Fruit fly (Drosophila melanogaster): ENCODE results near the gene CG32262.
A peak's percentile ranks its signal among the peaks of the same experiment; 100 is the strongest.

The CG32262 gene

dm6 chr3L:3765782-3766520 is 44.0 kb downstream of the CG32262 start (continued):
- TF ChIP-seq CG32006 (GFP tag; optimal IDR thresholded peaks at IDR 0.05): peak; percentile 68
- peak; percentile 38 for TF ChIP-seq CG3032 (tag; optimal IDR thresholded peaks at IDR 0.05)
- TF ChIP-seq CG1621 (tag; optimal IDR thresholded peaks at IDR 0.05): peak; percentile 65
- peak; percentile 71 for TF ChIP-seq Hr4 (GFP tag; optimal IDR thresholded peaks at IDR 0.05)
- peak; percentile 86 for TF ChIP-seq Eip78C (GFP tag)
- peak; percentile 45 for TF ChIP-seq Eip75B (GFP tag; optimal IDR thresholded peaks at IDR 0.05)
- peak; percentile 48 for TF ChIP-seq CG15336 (GFP tag; IDR thresholded peaks at IDR 0.05)
- no peak for TF ChIP-seq CG7368 (GFP tag; optimal IDR thresholded peaks at IDR 0.05)
- peak; percentile 51 for TF ChIP-seq Ets96B (tag; optimal IDR thresholded peaks at IDR 0.05)
- TF ChIP-seq CG16779 (tag; optimal IDR thresholded peaks at IDR 0.05): peak; percentile 64
- TF ChIP-seq CG6854 (GFP tag; optimal IDR thresholded peaks at IDR 0.05): peak; percentile 63
- no peak for TF ChIP-seq Blimp-1 (GFP tag; optimal IDR thresholded peaks at IDR 0.05)
- TF ChIP-seq lz (GFP tag; optimal IDR thresholded peaks at IDR 0.05): peak; percentile 51
- TF ChIP-seq eg (GFP tag; IDR thresholded peaks at IDR 0.05): peak; percentile 66
- no peak for TF ChIP-seq Eip93F (GFP tag; optimal IDR thresholded peaks at IDR 0.05)
- TF ChIP-seq fkh (GFP tag; optimal IDR thresholded peaks at IDR 0.05): peak; percentile 96
- TF ChIP-seq CG4318 (GFP tag; optimal IDR thresholded peaks at IDR 0.05): peak; percentile 38
- TF ChIP-seq CG9139 (GFP tag; optimal IDR thresholded peaks at IDR 0.05): peak; percentile 79
- no peak for TF ChIP-seq Ets21C (GFP tag; optimal IDR thresholded peaks at IDR 0.05)
- TF ChIP-seq CG3919 (GFP tag; optimal IDR thresholded peaks at IDR 0.05): peak; percentile 7
- peak; percentile 63 for TF ChIP-seq Sox14 (GFP tag; optimal IDR thresholded peaks at IDR 0.05)
- TF ChIP-seq fd59A (GFP tag; optimal IDR thresholded peaks at IDR 0.05): peak; percentile 56
- no peak; the same call in 1 of the 2 replicates for TF ChIP-seq Gug (GFP tag; IDR thresholded peaks at IDR 0.05)
- no peak for TF ChIP-seq CG11902 (GFP tag; optimal IDR thresholded peaks at IDR 0.05)
- peak; percentile 50 for TF ChIP-seq topi (GFP tag; optimal IDR thresholded peaks at IDR 0.05)
- peak; percentile 51 for TF ChIP-seq Smox (GFP tag; optimal IDR thresholded peaks at IDR 0.05)
- TF ChIP-seq Lpt (GFP tag; optimal IDR thresholded peaks at IDR 0.05): peak; percentile 16
- TF ChIP-seq Hr39 (GFP tag; optimal IDR thresholded peaks at IDR 0.05): peak; percentile 1
- TF ChIP-seq acj6 (GFP tag; optimal IDR thresholded peaks at IDR 0.05): peak; percentile 53
- TF ChIP-seq CG6792 (GFP tag; optimal IDR thresholded peaks at IDR 0.05): peak; percentile 7
- no peak for TF ChIP-seq cyc (GFP tag; optimal IDR thresholded peaks at IDR 0.05)
- peak; percentile 61 for TF ChIP-seq esn (GFP tag; optimal IDR thresholded peaks at IDR 0.05)
- TF ChIP-seq CG10631 (GFP tag; optimal IDR thresholded peaks at IDR 0.05): peak; percentile 64
- TF ChIP-seq CG6276 (GFP tag; optimal IDR thresholded peaks at IDR 0.05): peak; percentile 67
- peak; percentile 53 for TF ChIP-seq achi (GFP tag; optimal IDR thresholded peaks at IDR 0.05)
- peak; percentile 25 for TF ChIP-seq dac (GFP tag; optimal IDR thresholded peaks at IDR 0.05)

DNA sequence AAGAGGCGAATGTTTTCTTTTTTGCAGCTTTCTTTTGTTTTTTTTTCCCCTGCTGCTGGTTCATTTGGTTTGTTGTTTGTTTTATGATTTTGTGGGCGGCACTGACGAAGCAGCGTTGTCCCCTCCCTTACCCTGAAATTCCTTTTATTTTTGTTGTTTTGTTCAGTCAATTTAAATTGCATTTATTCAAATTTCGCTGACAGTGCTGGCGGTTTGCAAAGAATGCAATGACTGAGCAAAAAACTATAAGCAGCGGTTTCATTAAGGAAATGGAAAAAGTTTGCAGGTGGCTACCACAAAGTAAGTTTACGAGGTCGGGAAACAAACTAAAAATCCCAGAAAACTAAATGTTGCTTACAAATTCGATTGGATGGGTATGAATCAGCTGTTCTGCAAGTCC is 45.7 kb downstream of the CG32262 start:
- TF ChIP-seq Sox15 (GFP tag; optimal IDR thresholded peaks at IDR 0.05) (no peak), CG15336 (GFP tag; IDR thresholded peaks at IDR 0.05) (0 out of 2 replicates have a peak, but pooled peaks have one; percentile 17)

DNA sequence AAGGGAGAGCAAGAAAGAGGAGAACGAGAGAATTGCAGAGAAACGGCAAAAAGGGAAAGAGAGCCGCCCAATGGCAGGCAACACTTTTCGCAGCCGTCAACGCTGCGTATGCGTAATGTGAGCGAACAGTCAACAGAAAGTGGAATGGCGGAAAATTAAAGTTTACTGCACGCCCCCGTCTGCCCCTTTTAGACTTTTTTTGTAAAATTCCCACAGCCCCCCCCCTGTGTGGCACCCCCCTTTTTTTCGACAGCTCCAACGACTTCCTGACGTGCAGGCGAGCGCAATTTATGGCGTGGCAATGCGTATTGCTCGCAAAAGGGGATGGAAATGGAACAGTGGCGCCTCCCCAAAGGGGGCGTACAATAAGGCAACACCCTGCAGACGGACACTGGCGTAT is 46.7 kb downstream of the CG32262 start:
- 0 out of 3 replicates have a peak, but pooled peaks have one; percentile 15 for TF ChIP-seq eg (GFP tag; IDR thresholded peaks at IDR 0.05)
- TF ChIP-seq Hr4 (GFP tag; optimal IDR thresholded peaks at IDR 0.05): no peak

Data from whole organism, prepupa.